Worm (Caenorhabditis elegans): ENCODE measurements around the gene R74.2.

- TF ChIP-seq ceh-34 (tag; optimal IDR thresholded peaks at IDR 0.05) (no peak), odd-2 (tag; optimal IDR thresholded peaks at IDR 0.05) (no peak), nhr-11 (tag; optimal IDR thresholded peaks at IDR 0.05) (no peak), ama-1 (optimal IDR thresholded peaks at IDR 0.05) (no peak), hlh-8 (tag; optimal IDR thresholded peaks at IDR 0.05) (no peak), unc-3 (GFP tag; conservative IDR thresholded peaks at IDR 0.05) (no peak), unc-3 (tag; optimal IDR thresholded peaks at IDR 0.05) (no peak), ceh-22 (tag; optimal IDR thresholded peaks at IDR 0.05) (no peak), pag-3 (tag; optimal IDR thresholded peaks at IDR 0.05; ENCODE audit: borderline replicate concordance) (no peak), fax-1 (tag; optimal IDR thresholded peaks at IDR 0.05) (no peak), K02D7.2 (tag; optimal IDR thresholded peaks at IDR 0.05) (no peak), dmd-4 (tag; optimal IDR thresholded peaks at IDR 0.05; ENCODE audit: borderline replicate concordance) (no peak), ztf-16 (tag; optimal IDR thresholded peaks at IDR 0.05) (no peak)
Observed at ce11 chrIII:4166745-4167144, 21.2 kb upstream of the R74.2 start, which contains the start of gene rnf-5.

All from whole organism, late embryonic.